Worm (Caenorhabditis elegans): ENCODE data around the gene F29B9.1.

DNA sequence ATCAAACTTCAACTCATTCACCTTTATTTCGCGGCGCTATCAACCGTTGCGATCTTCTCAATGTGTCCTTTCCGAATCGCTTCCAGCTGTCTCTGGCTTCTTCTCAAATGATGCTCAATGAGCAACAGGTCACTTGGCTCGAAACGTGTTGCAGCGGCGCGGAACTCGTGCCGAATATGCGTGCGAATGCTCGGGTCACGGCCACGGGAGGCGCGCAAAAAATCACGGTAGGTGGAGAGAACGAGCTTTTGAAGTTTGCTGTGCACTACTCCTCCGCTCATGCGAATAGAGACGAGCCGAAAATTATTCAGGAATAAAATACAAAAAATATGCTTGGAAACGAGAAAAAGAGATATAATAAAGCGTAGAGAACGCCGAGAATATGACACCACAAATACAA is 45.3 kb downstream of the F29B9.1 start, which contains the start of gene cif-1:
- TF ChIP-seq mec-3 (tag; optimal IDR thresholded peaks at IDR 0.05; ENCODE audit: borderline replicate concordance) (no peak), tbx-2 (tag; optimal IDR thresholded peaks at IDR 0.05) (no peak), pqm-1 (tag; optimal IDR thresholded peaks at IDR 0.05) (no peak), elt-2 (tag; optimal IDR thresholded peaks at IDR 0.05) (no peak)
